Fruit fly (Drosophila melanogaster) whole organism, embryonic: ENCODE data around the gene CG34296.
A peak's percentile ranks its signal among the peaks of the same experiment; 100 is the strongest.

Experiments
- ATbp ChIP-seq: fragments of 200-800 bp; sonication (Bioruptor generic); optimal IDR thresholded peaks from 2 replicates; lab custom pipeline; 2017; ENCODE audit warnings: missing biosample characterization, mild to moderate bottlenecking, missing genetic modification characterization, missing genetic modification reagents
- Bdp1 ChIP-seq: fragments of 200-800 bp; sonication (Bioruptor generic); optimal IDR thresholded peaks from 3 replicates; lab custom pipeline; 2016; ENCODE audit warnings: missing biosample characterization, missing genetic modification characterization
- Blimp-1 ChIP-seq: fragments of 200-800 bp; sonication (Bioruptor generic); optimal IDR thresholded peaks from 3 replicates; lab custom pipeline; 2018; ENCODE audit warnings: missing biosample characterization, missing genetic modification characterization, mild to moderate bottlenecking, moderate library complexity, missing genetic modification reagents
- CG10654 ChIP-seq: fragments of 200-800 bp; sonication (Bioruptor generic); optimal IDR thresholded peaks from 2 replicates; lab custom pipeline; 2016; ENCODE audit warnings: missing biosample characterization, missing genetic modification characterization
- CG11696 ChIP-seq: fragments of 200-800 bp; sonication (Bioruptor generic); IDR thresholded peaks from 2 replicates; pipeline ENCODE4 v1.3.6; 2022; ENCODE audit warnings: missing biosample characterization, missing genetic modification characterization
- CG12391 ChIP-seq: fragments of 200-800 bp; sonication (Bioruptor generic); optimal IDR thresholded peaks from 3 replicates; lab custom pipeline; 2018; ENCODE audit warnings: missing biosample characterization, mild to moderate bottlenecking, missing genetic modification characterization, moderate library complexity
- CG15269 ChIP-seq: fragments of 200-800 bp; sonication (Bioruptor generic); optimal IDR thresholded peaks from 2 replicates; lab custom pipeline; 2018; ENCODE audit warnings: missing biosample characterization, mild to moderate bottlenecking, missing genetic modification characterization, moderate library complexity
- CG15601 ChIP-seq: fragments of 200-800 bp; sonication (Bioruptor generic); optimal IDR thresholded peaks from 3 replicates; lab custom pipeline; 2019; ENCODE audit warnings: missing biosample characterization, mild to moderate bottlenecking, missing genetic modification characterization, moderate library complexity
- CG17359 ChIP-seq: fragments of 200-800 bp; sonication (Bioruptor generic); optimal IDR thresholded peaks from 3 replicates; lab custom pipeline; 2018; ENCODE audit warnings: missing biosample characterization, mild to moderate bottlenecking, missing genetic modification characterization, moderate library complexity
- CG18011 ChIP-seq: fragments of 200-800 bp; sonication (Bioruptor generic); optimal IDR thresholded peaks from 2 replicates; lab custom pipeline; 2017; ENCODE audit warnings: missing biosample characterization, missing genetic modification characterization, mild to moderate bottlenecking, moderate library complexity, missing genotype
- CG2712 ChIP-seq: fragments of 200-800 bp; optimal IDR thresholded peaks from 3 replicates; lab custom pipeline; 2019; ENCODE audit warnings: missing biosample characterization, mild to moderate bottlenecking, missing genetic modification characterization, moderate library complexity
- CG30403 ChIP-seq: fragments of 200-800 bp; sonication (Bioruptor generic); optimal IDR thresholded peaks from 3 replicates; lab custom pipeline; 2016; ENCODE audit warnings: missing biosample characterization, missing genetic modification characterization
- CG32532 ChIP-seq: fragments of 200-800 bp; sonication (Bioruptor generic); IDR thresholded peaks from 2 replicates; pipeline ENCODE4 v1.3.6; 2022; ENCODE audit warnings: missing biosample characterization, missing genetic modification characterization
- CG6689 ChIP-seq: fragments of 200-800 bp; sonication (Bioruptor generic); IDR thresholded peaks from 2 replicates; pipeline ENCODE4 v1.3.6; 2022; ENCODE audit warnings: missing biosample characterization, missing genetic modification characterization
- CG6813 ChIP-seq: fragments of 200-800 bp; sonication (Bioruptor generic); optimal IDR thresholded peaks from 2 replicates; lab custom pipeline; 2017; ENCODE audit warnings: missing biosample characterization, missing genetic modification characterization, mild to moderate bottlenecking, moderate library complexity, missing genetic modification reagents
- CG8388 ChIP-seq: fragments of 200-800 bp; sonication (Bioruptor generic); optimal IDR thresholded peaks from 2 replicates; lab custom pipeline; 2019; ENCODE audit warnings: missing biosample characterization, mild to moderate bottlenecking, missing genetic modification characterization, moderate library complexity
- CG9797 ChIP-seq: fragments of 200-800 bp; sonication (Bioruptor generic); optimal IDR thresholded peaks from 3 replicates; lab custom pipeline; 2018; ENCODE audit warnings: missing biosample characterization, mild to moderate bottlenecking, missing genetic modification characterization
- CG9817 ChIP-seq: fragments of 200-800 bp; sonication (Bioruptor generic); optimal IDR thresholded peaks from 2 replicates; lab custom pipeline; 2018; ENCODE audit warnings: missing biosample characterization, mild to moderate bottlenecking, missing genetic modification characterization, moderate library complexity
- CkIIα-i1 ChIP-seq: fragments of 200-800 bp; sonication (Bioruptor generic); IDR thresholded peaks from 2 replicates; pipeline ENCODE4 v1.3.6; 2022; ENCODE audit warnings: missing biosample characterization, missing genetic modification characterization
- Dll ChIP-seq: fragments of 200-800 bp; sonication (Bioruptor generic); IDR thresholded peaks from 4 replicates; pipeline ENCODE4 v1.3.6; 2022; ENCODE audit warnings: missing biosample characterization, missing genetic modification characterization; ENCODE audit not compliant: partially characterized antibody
- Doc3 ChIP-seq: fragments of 200-800 bp; sonication (Bioruptor generic); IDR thresholded peaks from 3 replicates; pipeline ENCODE4 v1.3.6; 2022; ENCODE audit warnings: missing biosample characterization, missing genetic modification characterization; ENCODE audit not compliant: partially characterized antibody
- E2f1 ChIP-seq: fragments of 200-800 bp; sonication (Bioruptor generic); IDR thresholded peaks from 2 replicates; pipeline ENCODE4 v1.3.6; 2022; ENCODE audit warnings: missing biosample characterization, missing genetic modification characterization
- Fer2 ChIP-seq: fragments of 200-800 bp; sonication (Bioruptor generic); optimal IDR thresholded peaks from 2 replicates; lab custom pipeline; 2018; ENCODE audit warnings: missing biosample characterization, mild to moderate bottlenecking, missing genetic modification characterization, moderate library complexity
- Fer3 ChIP-seq: fragments of 200-800 bp; sonication (Bioruptor generic); optimal IDR thresholded peaks from 2 replicates; lab custom pipeline; 2018; ENCODE audit warnings: missing biosample characterization, mild to moderate bottlenecking, missing genetic modification characterization, moderate library complexity
- GATAe ChIP-seq: fragments of 200-800 bp; sonication (Bioruptor generic); conservative IDR thresholded peaks from 2 replicates; pipeline ENCODE4 v1.3.6; 2022; ENCODE audit warnings: missing biosample characterization, missing genetic modification characterization
- H15 ChIP-seq: fragments of 200-800 bp; sonication (Bioruptor generic); IDR thresholded peaks from 3 replicates; pipeline ENCODE4 v1.3.6; 2022; ENCODE audit warnings: missing biosample characterization, missing genetic modification characterization
- HLH54F ChIP-seq: fragments of 200-800 bp; sonication (Bioruptor generic); optimal IDR thresholded peaks from 3 replicates; lab custom pipeline; 2016; ENCODE audit warnings: missing biosample characterization, missing genetic modification characterization
- Oli ChIP-seq: fragments of 200-800 bp; sonication (Bioruptor generic); optimal IDR thresholded peaks from 2 replicates; lab custom pipeline; 2018; ENCODE audit warnings: missing biosample characterization, mild to moderate bottlenecking, missing genetic modification characterization, moderate library complexity
- Six4 ChIP-seq: fragments of 200-800 bp; sonication (Bioruptor generic); optimal IDR thresholded peaks from 2 replicates; lab custom pipeline; 2016; ENCODE audit warnings: missing biosample characterization, missing genetic modification characterization
- ci ChIP-seq: fragments of 200-800 bp; sonication (Bioruptor generic); IDR thresholded peaks from 3 replicates; pipeline ENCODE4 v1.3.6; 2022; ENCODE audit warnings: missing biosample characterization, missing genetic modification characterization
- croc ChIP-seq: fragments of 200-800 bp; sonication (Bioruptor generic); conservative IDR thresholded peaks from 3 replicates; pipeline ENCODE4 v1.3.6; 2022; ENCODE audit warnings: missing biosample characterization, missing genetic modification characterization
- cwo ChIP-seq: fragments of 200-800 bp; sonication (Bioruptor generic); optimal IDR thresholded peaks from 3 replicates; lab custom pipeline; 2017; ENCODE audit warnings: missing biosample characterization, missing genetic modification characterization, mild to moderate bottlenecking, moderate library complexity, missing genetic modification reagents
- dmrt11E ChIP-seq: fragments of 200-800 bp; sonication (Bioruptor generic); optimal IDR thresholded peaks from 3 replicates; lab custom pipeline; 2018; ENCODE audit warnings: missing biosample characterization, mild to moderate bottlenecking, missing genetic modification characterization, moderate library complexity
- dmrt99B ChIP-seq: fragments of 200-800 bp; sonication (Bioruptor generic); optimal IDR thresholded peaks from 2 replicates; lab custom pipeline; 2018; ENCODE audit warnings: missing biosample characterization, mild to moderate bottlenecking, missing genetic modification characterization, moderate library complexity
- dpn ChIP-seq, 2 experiments: fragments of 200-800 bp; sonication (Bioruptor generic); optimal IDR thresholded peaks; 3 replicates each; lab custom pipeline; 2016; ENCODE audit warnings: missing biosample characterization in 2 of 2, missing genetic modification characterization in 2 of 2
- en ChIP-seq: fragments of 200-800 bp; sonication (Bioruptor generic); optimal IDR thresholded peaks from 2 replicates; lab custom pipeline; 2016; ENCODE audit warnings: missing biosample characterization, missing genetic modification characterization
- grau ChIP-seq: fragments of 200-800 bp; optimal IDR thresholded peaks from 3 replicates; lab custom pipeline; 2019; ENCODE audit warnings: missing biosample characterization, mild to moderate bottlenecking, missing genetic modification characterization, moderate library complexity
- gro ChIP-seq: fragments of 200-800 bp; sonication (Bioruptor generic); optimal IDR thresholded peaks from 2 replicates; lab custom pipeline; 2016; ENCODE audit warnings: missing biosample characterization, missing genetic modification characterization
- ind ChIP-seq: fragments of 200-800 bp; sonication (Bioruptor generic); optimal IDR thresholded peaks from 3 replicates; lab custom pipeline; 2016; ENCODE audit warnings: missing biosample characterization, missing genetic modification characterization
- ken ChIP-seq: fragments of 200-800 bp; sonication (Bioruptor generic); IDR thresholded peaks from 3 replicates; pipeline ENCODE4 v1.3.6; 2022; ENCODE audit warnings: missing biosample characterization, missing genetic modification characterization
- lab ChIP-seq: fragments of 200-800 bp; sonication (Bioruptor generic); optimal IDR thresholded peaks from 3 replicates; lab custom pipeline; 2017; ENCODE audit warnings: missing biosample characterization, missing genetic modification characterization, mild to moderate bottlenecking, moderate library complexity, missing genetic modification reagents
- onecut ChIP-seq: fragments of 200-800 bp; sonication (Bioruptor generic); IDR thresholded peaks from 2 replicates; pipeline ENCODE4 v1.3.6; 2022; ENCODE audit warnings: missing biosample characterization, missing genetic modification characterization
- otp ChIP-seq: fragments of 200-800 bp; sonication (Bioruptor generic); IDR thresholded peaks from 3 replicates; pipeline ENCODE4, ENCODE4 v1.3.6; 2022; ENCODE audit warnings: missing biosample characterization, missing genetic modification characterization
- pum ChIP-seq: fragments of 200-800 bp; sonication (Bioruptor generic); optimal IDR thresholded peaks from 2 replicates; lab custom pipeline; 2016; ENCODE audit warnings: missing biosample characterization, missing genetic modification characterization
- row ChIP-seq: fragments of 200-800 bp; sonication (Bioruptor generic); IDR thresholded peaks from 3 replicates; pipeline ENCODE4 v1.3.6; 2022; ENCODE audit warnings: missing biosample characterization, missing genetic modification characterization
- tap ChIP-seq: fragments of 200-800 bp; optimal IDR thresholded peaks from 3 replicates; lab custom pipeline; 2019; ENCODE audit warnings: missing biosample characterization, mild to moderate bottlenecking, missing genetic modification characterization, moderate library complexity
- wor ChIP-seq: fragments of 200-800 bp; sonication (Bioruptor generic); IDR thresholded peaks from 2 replicates; pipeline ENCODE4 v1.3.6; 2022; ENCODE audit warnings: missing biosample characterization, missing genetic modification characterization

Gene CG34296

DNA sequence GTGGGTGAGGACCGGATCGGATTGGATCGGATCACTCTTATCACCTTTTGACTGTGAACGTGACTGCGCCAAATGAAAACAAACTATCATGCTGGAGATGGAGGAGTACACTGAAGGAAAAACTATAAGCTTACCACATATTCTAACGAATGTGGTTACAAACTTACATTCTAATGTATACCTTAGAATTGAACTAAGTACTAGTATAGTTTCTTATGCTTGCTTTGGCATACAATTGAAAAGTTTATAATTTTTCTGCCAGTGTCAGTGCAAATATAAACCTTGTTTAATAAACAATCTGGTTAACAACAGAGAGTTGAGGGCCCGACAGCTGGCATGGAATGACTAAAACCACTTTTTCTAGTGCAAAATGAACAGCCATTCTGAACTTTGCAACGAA lies 4.8 kb upstream of the CG34296 start (continued):
- no peak for TF ChIP-seq CkIIα-i1
- TF ChIP-seq row (GFP tag; lab: Robert Waterston, UW) = peak; percentile 47
- peak; percentile 11 for TF ChIP-seq CG10654 (GFP tag; lab: Kevin White, UChicago)
- TF ChIP-seq CG15269 (tag; lab: Kevin White, UChicago) = peak; percentile 22
- TF ChIP-seq CG32532 (GFP tag; lab: Robert Waterston, UW) = peak; percentile 8; the same call in 1 of the 2 replicates
- TF ChIP-seq Oli (tag; lab: Kevin White, UChicago) = peak; percentile 28
- 0 out of 2 replicates have a peak, but pooled peaks have one; percentile 22 for TF ChIP-seq CG6689 (GFP tag; lab: Robert Waterston, UW)
- 0 out of 3 replicates have a peak, but pooled peaks have one; percentile 16 for TF ChIP-seq H15 (GFP tag; lab: Robert Waterston, UW)
- peak; percentile 3 for TF ChIP-seq Fer3
- TF ChIP-seq lab = peak; percentile 7
- peak; percentile 0 for TF ChIP-seq CG15601
- peak; percentile 53 for TF ChIP-seq CG8388 (GFP tag; lab: Kevin White, UChicago)
- peak; percentile 75 for TF ChIP-seq ci (GFP tag; lab: Robert Waterston, UW)
- TF ChIP-seq CG18011 (GFP tag; lab: Kevin White, UChicago) = no peak
- TF ChIP-seq CG17359 (tag; lab: Kevin White, UChicago) = peak; percentile 55
- TF ChIP-seq ATbp (GFP tag; lab: Kevin White, UChicago) = peak; percentile 63
- TF ChIP-seq onecut (GFP tag; lab: Robert Waterston, UW) = peak; percentile 9; the same call in 1 of the 2 replicates
- TF ChIP-seq Bdp1 (GFP tag; lab: Kevin White, UChicago) = no peak
- peak; percentile 38 for TF ChIP-seq CG2712 (tag; lab: Kevin White, UChicago)
- peak; percentile 21; the same call in 1 of the 3 replicates for TF ChIP-seq croc (GFP tag; lab: Robert Waterston, UW)
- TF ChIP-seq CG12391 (tag; lab: Kevin White, UChicago) = peak; percentile 39
- no peak for TF ChIP-seq en (GFP tag; lab: Kevin White, UChicago)
- TF ChIP-seq grau (tag; lab: Kevin White, UChicago) = peak; percentile 34
- TF ChIP-seq tap (tag; lab: Kevin White, UChicago) = peak; percentile 22
- TF ChIP-seq Six4 = peak; percentile 5
- no peak for TF ChIP-seq CG11696 (GFP tag; lab: Robert Waterston, UW)
- peak in 1 of 2 experiments; percentile 17 for TF ChIP-seq dpn (GFP tag; optimal IDR thresholded peaks at IDR 0.05; lab: Kevin White, UChicago)
- TF ChIP-seq cwo (GFP tag; lab: Kevin White, UChicago) = peak; percentile 24
- TF ChIP-seq E2f1 (GFP tag; lab: Robert Waterston, UW) = 0 out of 2 replicates have a peak, but pooled peaks have one; percentile 15
- TF ChIP-seq pum (GFP tag; lab: Kevin White, UChicago) = peak; percentile 6
- TF ChIP-seq Blimp-1 (GFP tag; lab: Kevin White, UChicago) = peak; percentile 43
- peak; percentile 36 for TF ChIP-seq ind (GFP tag; lab: Kevin White, UChicago)
- 0 out of 3 replicates have a peak, but pooled peaks have one; percentile 47 for TF ChIP-seq otp (GFP tag; lab: Robert Waterston, UW)
- peak; percentile 74 for TF ChIP-seq dmrt99B (tag; lab: Kevin White, UChicago)
- TF ChIP-seq gro (GFP tag; lab: Kevin White, UChicago) = no peak
- peak; percentile 4 for TF ChIP-seq CG9817 (tag; lab: Kevin White, UChicago)

DNA sequence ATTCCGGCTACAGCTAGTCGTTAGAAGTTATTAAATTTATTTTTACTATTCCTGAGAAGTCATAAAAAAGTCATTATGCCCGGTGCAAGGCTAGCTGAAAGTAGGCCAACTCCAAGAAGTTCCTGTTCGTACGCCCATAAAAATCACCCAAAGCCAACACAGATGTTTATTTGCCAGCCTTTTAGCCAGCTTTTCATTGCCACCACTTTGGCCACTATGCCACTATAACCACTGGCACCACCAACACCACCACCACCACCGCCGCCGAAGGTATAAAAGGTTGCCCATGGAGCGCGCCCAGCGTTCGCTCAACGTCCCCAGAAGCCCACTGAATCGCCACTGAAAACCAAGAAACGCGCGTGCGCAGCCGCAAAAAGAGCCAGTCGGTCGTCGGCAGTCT lies 4.0 kb upstream of the CG34296 start, which contains the start of gene CG15506:
TSS of gene CG15506 (plus strand) at position 301 of the 400 bp plus-strand sequence.
- TF ChIP-seq Fer2 (tag; lab: Kevin White, UChicago) (no peak), CG30403 (GFP tag; lab: Kevin White, UChicago) (no peak), CG6813 (GFP tag; lab: Kevin White, UChicago) (no peak), CG9817 (tag; lab: Kevin White, UChicago) (no peak), ci (GFP tag; lab: Robert Waterston, UW) (peak; percentile 18; the same call in 1 of the 3 replicates), ken (GFP tag; lab: Robert Waterston, UW) (peak; percentile 24; the same call in 1 of the 3 replicates), CG9797 (GFP tag; lab: Kevin White, UChicago) (no peak), HLH54F (GFP tag; lab: Kevin White, UChicago) (no peak), dmrt11E (tag; lab: Kevin White, UChicago) (no peak), Dll (no peak), H15 (GFP tag; lab: Robert Waterston, UW) (no peak), Doc3 (GFP tag; lab: Robert Waterston, UW) (no peak), wor (GFP tag; lab: Robert Waterston, UW) (no peak), GATAe (GFP tag; lab: Robert Waterston, UW) (no peak)
